Fruit fly (Drosophila melanogaster) whole organism, embryonic: ENCODE results near the gene CG10431.

ENCODE experiments used
- BtbVII ChIP-seq: fragments of 200-800 bp; sonication (Bioruptor generic); optimal IDR thresholded peaks from 3 replicates; lab custom pipeline; 2017; ENCODE audit warnings: missing biosample characterization, mild to moderate bottlenecking, missing genetic modification characterization
- Bteb2 ChIP-seq: fragments of 200-800 bp; sonication (Bioruptor generic); optimal IDR thresholded peaks from 2 replicates; lab custom pipeline; 2016; ENCODE audit warnings: missing biosample characterization, missing genetic modification characterization
- CG11247 ChIP-seq: fragments of 200-800 bp; sonication (Bioruptor generic); IDR thresholded peaks from 2 replicates; pipeline ENCODE4 v1.3.6; 2022; ENCODE audit warnings: missing biosample characterization, missing genetic modification characterization
- CG14965 ChIP-seq: fragments of 200-800 bp; sonication (Bioruptor generic); optimal IDR thresholded peaks from 2 replicates; lab custom pipeline; 2016; ENCODE audit warnings: missing biosample characterization, missing genetic modification characterization, borderline replicate concordance
- CG15514 ChIP-seq: fragments of 200-800 bp; sonication (Bioruptor generic); optimal IDR thresholded peaks from 3 replicates; lab custom pipeline; 2017; ENCODE audit warnings: missing biosample characterization, missing genetic modification characterization, mild to moderate bottlenecking, moderate library complexity, missing genetic modification reagents
- CG15601 ChIP-seq: fragments of 200-800 bp; sonication (Bioruptor generic); optimal IDR thresholded peaks from 3 replicates; lab custom pipeline; 2019; ENCODE audit warnings: missing biosample characterization, mild to moderate bottlenecking, missing genetic modification characterization, moderate library complexity
- CG17186 ChIP-seq: fragments of 200-800 bp; sonication (Bioruptor generic); optimal IDR thresholded peaks from 3 replicates; lab custom pipeline; 2017; ENCODE audit warnings: missing biosample characterization, missing genetic modification reagents, missing genetic modification characterization
- CG1792 ChIP-seq: fragments of 200-800 bp; sonication (Bioruptor generic); optimal IDR thresholded peaks from 2 replicates; lab custom pipeline; 2016; ENCODE audit warnings: missing biosample characterization, missing genetic modification characterization
- CG2120 ChIP-seq: fragments of 200-800 bp; sonication (Bioruptor generic); optimal IDR thresholded peaks from 3 replicates; lab custom pipeline; 2016; ENCODE audit warnings: missing biosample characterization, missing genetic modification characterization
- CG31441 ChIP-seq: fragments of 200-800 bp; sonication (Bioruptor generic); IDR thresholded peaks from 2 replicates; pipeline ENCODE4 v1.3.6; 2022; ENCODE audit warnings: missing biosample characterization, missing genetic modification characterization
- CG32532 ChIP-seq: fragments of 200-800 bp; sonication (Bioruptor generic); IDR thresholded peaks from 2 replicates; pipeline ENCODE4 v1.3.6; 2022; ENCODE audit warnings: missing biosample characterization, missing genetic modification characterization
- CG5245 ChIP-seq: fragments of 200-800 bp; sonication (Bioruptor generic); optimal IDR thresholded peaks from 3 replicates; lab custom pipeline; 2016; ENCODE audit warnings: missing biosample characterization, missing genetic modification characterization
- CG5953 ChIP-seq: fragments of 200-800 bp; sonication (Bioruptor generic); IDR thresholded peaks from 2 replicates; pipeline ENCODE4 v1.3.6; 2022; ENCODE audit warnings: missing biosample characterization, missing genetic modification characterization
- CG7786 ChIP-seq: fragments of 200-800 bp; sonication (Bioruptor generic); optimal IDR thresholded peaks from 2 replicates; lab custom pipeline; 2016; ENCODE audit warnings: missing biosample characterization, missing genetic modification characterization
- Dad ChIP-seq: fragments of 200-800 bp; sonication (Bioruptor generic); optimal IDR thresholded peaks from 3 replicates; lab custom pipeline; 2016; ENCODE audit warnings: missing biosample characterization, missing genetic modification characterization
- Doc2 ChIP-seq: fragments of 200-800 bp; sonication (Bioruptor generic); IDR thresholded peaks from 2 replicates; pipeline ENCODE4 v1.3.6; 2022; ENCODE audit warnings: missing biosample characterization, missing genetic modification characterization
- Dref ChIP-seq: fragments of 200-800 bp; sonication (Bioruptor generic); IDR thresholded peaks from 2 replicates; pipeline ENCODE4 v1.3.6; 2022; ENCODE audit warnings: missing biosample characterization, missing genetic modification characterization
- Hand ChIP-seq: fragments of 200-800 bp; sonication (Bioruptor generic); optimal IDR thresholded peaks from 2 replicates; lab custom pipeline; 2017; ENCODE audit warnings: mild to moderate bottlenecking, missing biosample characterization, missing genetic modification reagents, missing genetic modification characterization
- Hr78 ChIP-seq, 2 experiments: fragments of 200-800 bp in 1 of 2; fragments of >200 bp in 1 of 2; sonication (Bioruptor generic) in 1 of 2; optimal IDR thresholded peaks; 2 replicates each; lab custom pipeline; 2017 to 2019; ENCODE audit warnings: missing biosample characterization in 2 of 2, missing genetic modification characterization in 2 of 2, mild to moderate bottlenecking in 1 of 2, moderate library complexity in 1 of 2
- MTF-1 ChIP-seq: fragments of 200-800 bp; sonication (Bioruptor generic); optimal IDR thresholded peaks from 2 replicates; lab custom pipeline; 2018; ENCODE audit warnings: missing biosample characterization, mild to moderate bottlenecking, missing genetic modification characterization, borderline replicate concordance
- NC2β ChIP-seq: fragments of 200-800 bp; sonication (Bioruptor generic); optimal IDR thresholded peaks from 2 replicates; lab custom pipeline; 2016; ENCODE audit warnings: missing biosample characterization, missing genetic modification characterization
- Oli ChIP-seq: fragments of 200-800 bp; sonication (Bioruptor generic); optimal IDR thresholded peaks from 2 replicates; lab custom pipeline; 2018; ENCODE audit warnings: missing biosample characterization, mild to moderate bottlenecking, missing genetic modification characterization, moderate library complexity
- Ptx1 ChIP-seq: fragments of 200-800 bp; sonication (Bioruptor generic); IDR thresholded peaks from 2 replicates; pipeline ENCODE4 v1.3.6; 2022; ENCODE audit warnings: missing biosample characterization, missing genetic modification characterization
- Side ChIP-seq: fragments of 200-800 bp; sonication (Bioruptor generic); optimal IDR thresholded peaks from 2 replicates; lab custom pipeline; 2016; ENCODE audit warnings: missing biosample characterization, missing genetic modification characterization
- YL-1 ChIP-seq: fragments of 200-800 bp; sonication (Bioruptor generic); optimal IDR thresholded peaks from 3 replicates; lab custom pipeline; 2017; ENCODE audit warnings: missing biosample characterization, mild to moderate bottlenecking, missing genetic modification characterization
- al ChIP-seq: fragments of 200-800 bp; sonication (Bioruptor generic); IDR thresholded peaks from 2 replicates; pipeline ENCODE4 v1.3.6; 2022; ENCODE audit warnings: missing biosample characterization, missing genetic modification characterization
- amos ChIP-seq: fragments of 200-800 bp; sonication (Bioruptor generic); IDR thresholded peaks from 2 replicates; pipeline ENCODE4 v1.3.6; 2022; ENCODE audit warnings: missing biosample characterization, missing genetic modification characterization; ENCODE audit not compliant: partially characterized antibody
- bab2 ChIP-seq: fragments of 200-800 bp; sonication (Bioruptor generic); optimal IDR thresholded peaks from 2 replicates; lab custom pipeline; 2016; ENCODE audit warnings: missing biosample characterization, missing genetic modification characterization
- br ChIP-seq: fragments of >200 bp; optimal IDR thresholded peaks from 2 replicates; lab custom pipeline; 2017
- chif ChIP-seq, 2 experiments: fragments of 200-800 bp; sonication (Bioruptor generic); optimal IDR thresholded peaks; 3 replicates each; lab custom pipeline; 2016; ENCODE audit warnings: missing biosample characterization in 2 of 2, missing genetic modification characterization in 2 of 2
- chinmo ChIP-seq: fragments of 200-800 bp; sonication (Bioruptor generic); IDR thresholded peaks from 4 replicates; pipeline ENCODE4 v1.3.6; 2022; ENCODE audit warnings: missing biosample characterization, missing genetic modification characterization; ENCODE audit not compliant: partially characterized antibody
- eve ChIP-seq, 2 experiments: fragments of >200 bp; optimal IDR thresholded peaks; 2 replicates each; lab custom pipeline; 2017; ENCODE audit warnings: missing biosample characterization in 2 of 2, missing genetic modification characterization in 2 of 2
- fd64A ChIP-seq: fragments of 200-800 bp; sonication (Bioruptor generic); optimal IDR thresholded peaks from 3 replicates; lab custom pipeline; 2018; ENCODE audit warnings: missing biosample characterization, mild to moderate bottlenecking, missing genetic modification characterization
- ftz-f1 ChIP-seq: fragments of 200-800 bp; sonication (Bioruptor generic); optimal IDR thresholded peaks from 2 replicates; lab custom pipeline; 2016; ENCODE audit warnings: missing biosample characterization, missing genetic modification characterization
- gfzf ChIP-seq: fragments of 200-800 bp; sonication (Bioruptor generic); optimal IDR thresholded peaks from 2 replicates; lab custom pipeline; 2016; ENCODE audit warnings: missing biosample characterization, mild to moderate bottlenecking, missing genetic modification characterization, moderate library complexity
- ham ChIP-seq: fragments of 200-800 bp; sonication (Bioruptor generic); IDR thresholded peaks from 2 replicates; pipeline ENCODE4 v1.3.6; 2022; ENCODE audit warnings: missing biosample characterization, missing genetic modification characterization
- hkb ChIP-seq, 2 experiments: fragments of 200-800 bp in 1 of 2; fragments of >200 bp in 1 of 2; sonication (Bioruptor generic) in 1 of 2; IDR thresholded peaks in 1 of 2; optimal IDR thresholded peaks in 1 of 2; 2 replicates each; pipeline versions ENCODE4 v1.3.6 to Lab custom; 2017 to 2022; ENCODE audit warnings: missing biosample characterization in 1 of 2, missing genetic modification characterization in 1 of 2
- jigr1 ChIP-seq: fragments of 200-800 bp; sonication (Bioruptor generic); IDR thresholded peaks from 3 replicates; pipeline ENCODE4 v1.3.6; 2022; ENCODE audit warnings: missing biosample characterization, missing genetic modification characterization
- lola ChIP-seq, 3 experiments: fragments of >200 bp in 2 of 3; fragments of 200-800 bp in 1 of 3; sonication (Bioruptor generic) in 1 of 3; optimal IDR thresholded peaks; 2 replicates each; lab custom pipeline; 2017 to 2019; ENCODE audit warnings: missing biosample characterization in 3 of 3, missing genetic modification characterization in 3 of 3, mild to moderate bottlenecking in 1 of 3, moderate library complexity in 1 of 3
- otp ChIP-seq: fragments of 200-800 bp; sonication (Bioruptor generic); IDR thresholded peaks from 3 replicates; pipeline ENCODE4, ENCODE4 v1.3.6; 2022; ENCODE audit warnings: missing biosample characterization, missing genetic modification characterization
- pb ChIP-seq: fragments of 200-800 bp; sonication (Bioruptor generic); optimal IDR thresholded peaks from 3 replicates; lab custom pipeline; 2016; ENCODE audit warnings: missing biosample characterization, missing genetic modification characterization
- pita ChIP-seq: fragments of 200-800 bp; sonication (Bioruptor generic); optimal IDR thresholded peaks from 2 replicates; lab custom pipeline; 2017; ENCODE audit warnings: missing biosample characterization, mild to moderate bottlenecking, missing genetic modification characterization
- prd ChIP-seq, 3 experiments: fragments of >200 bp in 2 of 3; fragments of 200-800 bp in 1 of 3; sonication (Bioruptor generic) in 1 of 3; optimal IDR thresholded peaks in 2 of 3; IDR thresholded peaks in 1 of 3; 2 replicates in 2 of 3; 3 replicates in 1 of 3; pipeline versions ENCODE4 v1.3.6 to Lab custom; 2017 to 2022; ENCODE audit warnings: missing biosample characterization in 1 of 3, missing genetic modification characterization in 1 of 3
- schlank ChIP-seq: fragments of 200-800 bp; sonication (Bioruptor generic); optimal IDR thresholded peaks from 2 replicates; lab custom pipeline; 2018; ENCODE audit warnings: missing biosample characterization, mild to moderate bottlenecking, missing genetic modification characterization
- scrt ChIP-seq: fragments of 200-800 bp; sonication (Bioruptor generic); optimal IDR thresholded peaks from 2 replicates; lab custom pipeline; 2018; ENCODE audit warnings: missing biosample characterization, mild to moderate bottlenecking, missing genetic modification characterization, moderate library complexity
- shn ChIP-seq: fragments of 200-800 bp; sonication (Bioruptor generic); optimal IDR thresholded peaks from 3 replicates; lab custom pipeline; 2016; ENCODE audit warnings: missing biosample characterization, missing genetic modification characterization
- sqz ChIP-seq: fragments of 200-800 bp; sonication (Bioruptor generic); optimal IDR thresholded peaks from 3 replicates; lab custom pipeline; 2018; ENCODE audit warnings: missing biosample characterization, mild to moderate bottlenecking, missing genetic modification characterization
- tgo ChIP-seq: fragments of 200-800 bp; sonication (Bioruptor generic); IDR thresholded peaks from 3 replicates; pipeline ENCODE4 v1.3.6; 2022; ENCODE audit warnings: missing biosample characterization, missing genetic modification characterization

CG10431 gene

DNA sequence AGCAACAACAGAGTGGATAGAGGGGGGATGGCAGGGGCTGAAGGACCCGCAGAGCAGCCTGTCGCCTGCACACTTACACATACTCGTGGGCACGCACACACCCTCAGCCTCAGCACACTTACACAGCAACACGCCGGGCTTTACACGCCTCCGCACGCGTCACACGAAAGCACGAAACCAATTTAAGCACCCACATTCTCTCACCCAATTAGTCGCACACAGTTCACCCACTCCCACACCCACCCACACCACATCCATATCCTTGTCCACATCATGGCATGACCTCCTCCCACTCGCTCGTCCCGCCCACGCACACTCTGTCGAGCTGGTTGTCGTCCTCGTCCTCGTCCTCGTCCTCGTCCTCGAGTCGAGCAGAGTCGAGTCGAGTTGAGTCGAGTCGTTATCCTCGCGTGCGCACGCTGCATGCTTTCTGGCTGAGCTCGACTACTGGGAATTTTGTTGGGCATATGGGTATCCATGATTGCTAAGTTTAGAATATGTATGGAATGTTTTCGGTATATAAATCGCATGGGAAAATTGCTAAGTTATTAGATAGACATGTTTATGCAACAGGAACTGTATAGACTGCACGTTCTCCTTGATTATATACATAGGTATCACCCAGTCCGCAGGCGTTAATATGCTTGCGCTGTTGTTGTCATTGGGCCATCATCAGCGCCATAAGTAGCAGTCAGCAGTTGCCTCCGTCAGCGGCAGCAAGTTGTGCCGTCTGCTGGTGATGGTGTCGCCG, 37.6 kb downstream of the CG10431 start (continued):
- TF ChIP-seq pb (GFP tag; lab: Kevin White, UChicago) (peak; percentile 77), CG17186 (GFP tag; lab: Kevin White, UChicago) (peak; percentile 27), bab2 (peak; percentile 86), MTF-1 (GFP tag; lab: Kevin White, UChicago) (peak; percentile 33), Doc2 (GFP tag; lab: Robert Waterston, UW) (no peak), chinmo (no peak), schlank (peak; percentile 75), Bteb2 (GFP tag; lab: Kevin White, UChicago) (peak; percentile 79), sqz (GFP tag; lab: Kevin White, UChicago) (peak; percentile 12), YL-1 (no peak), Oli (tag; lab: Kevin White, UChicago) (peak; percentile 84), CG15514 (GFP tag; lab: Kevin White, UChicago) (peak; percentile 63), ftz-f1 (GFP tag; lab: Kevin White, UChicago) (no peak), CG32532 (GFP tag; lab: Robert Waterston, UW) (peak; percentile 85), NC2β (GFP tag; lab: Kevin White, UChicago) (peak; percentile 56), Ptx1 (GFP tag; lab: Robert Waterston, UW) (peak; percentile 91), Hr78 (GFP tag; optimal IDR thresholded peaks at IDR 0.05; lab: Kevin White, UChicago) (no peak), CG15601 (tag; lab: Kevin White, UChicago) (peak; percentile 69), gfzf (GFP tag; lab: Kevin White, UChicago) (no peak), Dref (GFP tag; lab: Robert Waterston, UW) (no peak), eve (GFP tag; optimal IDR thresholded peaks at IDR 0.05; lab: Kevin White, UChicago) (no peak), CG7786 (peak; percentile 85), CG11247 (GFP tag; lab: Robert Waterston, UW) (peak; percentile 81), CG5953 (GFP tag; lab: Robert Waterston, UW) (peak; percentile 82), shn (GFP tag; lab: Kevin White, UChicago) (peak; percentile 76), prd (optimal IDR thresholded peaks at IDR 0.05; lab: Kevin White, UChicago) (no peak), prd (GFP tag; IDR thresholded peaks at IDR 0.05; lab: Robert Waterston, UW) (peak; percentile 92), BtbVII (GFP tag; lab: Kevin White, UChicago) (peak; percentile 78), fd64A (GFP tag; lab: Kevin White, UChicago) (peak; percentile 22), pita (no peak), hkb (optimal IDR thresholded peaks at IDR 0.05; lab: Kevin White, UChicago) (no peak), hkb (GFP tag; IDR thresholded peaks at IDR 0.05; lab: Robert Waterston, UW) (peak; percentile 81), jigr1 (GFP tag; lab: Robert Waterston, UW) (peak; percentile 68; the same call in 2 of the 3 replicates), scrt (GFP tag; lab: Kevin White, UChicago) (peak; percentile 81), otp (GFP tag; lab: Robert Waterston, UW) (peak; percentile 75; the same call in 2 of the 3 replicates), ham (GFP tag; lab: Robert Waterston, UW) (peak; percentile 54; the same call in 1 of the 2 replicates), chif (GFP tag; optimal IDR thresholded peaks at IDR 0.05; lab: Kevin White, UChicago) (peak; percentile 58 to 73), Hand (GFP tag; lab: Kevin White, UChicago) (peak; percentile 88), Dad (peak; percentile 67), CG1792 (GFP tag; lab: Kevin White, UChicago) (peak; percentile 71), CG31441 (GFP tag; lab: Robert Waterston, UW) (peak; percentile 80), CG14965 (GFP tag; lab: Kevin White, UChicago) (peak; percentile 7), CG2120 (GFP tag; lab: Kevin White, UChicago) (peak; percentile 94), tgo (GFP tag; lab: Robert Waterston, UW) (peak; percentile 88), CG5245 (GFP tag; lab: Kevin White, UChicago) (peak; percentile 63), br (no peak), lola (GFP tag; optimal IDR thresholded peaks at IDR 0.05; lab: Kevin White, UChicago) (peak in 1 of 3 experiments; percentile 43), Side (GFP tag; lab: Kevin White, UChicago) (peak; percentile 80), al (GFP tag; lab: Robert Waterston, UW) (peak; percentile 70), amos (GFP tag; lab: Robert Waterston, UW) (no peak)
